Fruit fly (Drosophila melanogaster) whole organism, embryonic: ENCODE results near the gene NANS.

ENCODE experiments used
- CG10267 ChIP-seq: fragments of 200-800 bp; sonication (Bioruptor generic); optimal IDR thresholded peaks from 2 replicates; lab custom pipeline; 2018; ENCODE audit warnings: missing biosample characterization, mild to moderate bottlenecking, missing genetic modification characterization, moderate library complexity
- CG10321 ChIP-seq: fragments of 200-800 bp; sonication (Bioruptor generic); IDR thresholded peaks from 2 replicates; pipeline ENCODE4 v1.3.6; 2022; ENCODE audit warnings: missing biosample characterization, missing genetic modification characterization
- CG10366 ChIP-seq: fragments of 200-800 bp; sonication (Bioruptor generic); IDR thresholded peaks from 2 replicates; pipeline ENCODE4 v1.3.6; 2022; ENCODE audit warnings: missing biosample characterization, missing genetic modification characterization
- CG11504 ChIP-seq: fragments of 200-800 bp; sonication (Bioruptor generic); optimal IDR thresholded peaks from 3 replicates; lab custom pipeline; 2019; ENCODE audit warnings: missing biosample characterization, mild to moderate bottlenecking, missing genetic modification characterization, moderate library complexity
- CG12299 ChIP-seq: fragments of 200-800 bp; sonication (Bioruptor generic); optimal IDR thresholded peaks from 2 replicates; lab custom pipeline; 2018; ENCODE audit warnings: missing biosample characterization, mild to moderate bottlenecking, missing genetic modification characterization
- CG12391 ChIP-seq: fragments of 200-800 bp; sonication (Bioruptor generic); optimal IDR thresholded peaks from 3 replicates; lab custom pipeline; 2018; ENCODE audit warnings: missing biosample characterization, mild to moderate bottlenecking, missing genetic modification characterization, moderate library complexity
- CG13775 ChIP-seq: fragments of 200-800 bp; sonication (Bioruptor generic); optimal IDR thresholded peaks from 3 replicates; lab custom pipeline; 2017; ENCODE audit warnings: missing biosample characterization, mild to moderate bottlenecking, missing genetic modification characterization
- CG14050 ChIP-seq: fragments of 200-800 bp; sonication (Bioruptor generic); IDR thresholded peaks from 3 replicates; pipeline ENCODE4 v1.3.6; 2022; ENCODE audit warnings: missing biosample characterization, missing genetic modification characterization
- CG15601 ChIP-seq: fragments of 200-800 bp; sonication (Bioruptor generic); optimal IDR thresholded peaks from 3 replicates; lab custom pipeline; 2019; ENCODE audit warnings: missing biosample characterization, mild to moderate bottlenecking, missing genetic modification characterization, moderate library complexity
- CG16779 ChIP-seq: fragments of 200-800 bp; sonication (Bioruptor generic); IDR thresholded peaks from 2 replicates; pipeline ENCODE4 v1.3.6; 2022; ENCODE audit warnings: missing biosample characterization, missing genetic modification characterization
- CG17802 ChIP-seq: fragments of 200-800 bp; sonication (Bioruptor generic); optimal IDR thresholded peaks from 2 replicates; lab custom pipeline; 2018; ENCODE audit warnings: missing biosample characterization, mild to moderate bottlenecking, missing genetic modification characterization, moderate library complexity
- CG18599 ChIP-seq: fragments of 200-800 bp; sonication (Bioruptor generic); optimal IDR thresholded peaks from 3 replicates; lab custom pipeline; 2017; ENCODE audit warnings: missing biosample characterization, missing genetic modification characterization, mild to moderate bottlenecking, moderate library complexity, missing genetic modification reagents
- CG2889 ChIP-seq: fragments of 200-800 bp; sonication (Bioruptor generic); IDR thresholded peaks from 3 replicates; pipeline ENCODE4 v1.3.6; 2022; ENCODE audit warnings: missing biosample characterization, missing genetic modification characterization
- CG3065 ChIP-seq: fragments of 200-800 bp; sonication (Bioruptor generic); optimal IDR thresholded peaks from 2 replicates; lab custom pipeline; 2016; ENCODE audit warnings: missing biosample characterization, missing genetic modification characterization
- CG3726 ChIP-seq: fragments of 200-800 bp; sonication (Bioruptor generic); IDR thresholded peaks from 3 replicates; pipeline ENCODE4, ENCODE4 v1.3.6; 2022; ENCODE audit warnings: missing biosample characterization, missing genetic modification characterization
- CG5953 ChIP-seq: fragments of 200-800 bp; sonication (Bioruptor generic); IDR thresholded peaks from 2 replicates; pipeline ENCODE4 v1.3.6; 2022; ENCODE audit warnings: missing biosample characterization, missing genetic modification characterization
- CG6791 ChIP-seq: fragments of 200-800 bp; sonication (Bioruptor generic); IDR thresholded peaks from 3 replicates; pipeline ENCODE4 v1.3.6; 2022; ENCODE audit warnings: missing biosample characterization, missing genetic modification characterization; ENCODE audit not compliant: partially characterized antibody
- CG7928 ChIP-seq: fragments of 200-800 bp; sonication (Bioruptor generic); optimal IDR thresholded peaks from 2 replicates; lab custom pipeline; 2017; ENCODE audit warnings: missing biosample characterization, mild to moderate bottlenecking, missing genetic modification characterization
- CG7963 ChIP-seq: fragments of 200-800 bp; sonication (Bioruptor generic); IDR thresholded peaks from 3 replicates; pipeline ENCODE4 v1.3.6; 2022; ENCODE audit warnings: missing biosample characterization, missing genetic modification characterization; ENCODE audit not compliant: partially characterized antibody
- D19B ChIP-seq: fragments of 200-800 bp; sonication (Bioruptor generic); optimal IDR thresholded peaks from 2 replicates; lab custom pipeline; 2017; ENCODE audit warnings: missing biosample characterization, mild to moderate bottlenecking, missing genetic modification characterization
- Dip3 ChIP-seq: fragments of 200-800 bp; sonication (Bioruptor generic); optimal IDR thresholded peaks from 3 replicates; lab custom pipeline; 2016; ENCODE audit warnings: missing biosample characterization, missing genetic modification characterization
- E2f1 ChIP-seq: fragments of 200-800 bp; sonication (Bioruptor generic); IDR thresholded peaks from 2 replicates; pipeline ENCODE4 v1.3.6; 2022; ENCODE audit warnings: missing biosample characterization, missing genetic modification characterization
- Eip74EF ChIP-seq, 2 experiments: fragments of 200-800 bp in 1 of 2; fragments of >200 bp in 1 of 2; sonication (Bioruptor generic) in 1 of 2; optimal IDR thresholded peaks; 2 replicates each; lab custom pipeline; 2017 to 2019; ENCODE audit warnings: missing biosample characterization in 2 of 2, missing genetic modification characterization in 2 of 2, mild to moderate bottlenecking in 1 of 2, moderate library complexity in 1 of 2
- Hmr ChIP-seq: fragments of 200-800 bp; sonication (Bioruptor generic); optimal IDR thresholded peaks from 3 replicates; lab custom pipeline; 2017; ENCODE audit warnings: mild to moderate bottlenecking, missing biosample characterization, missing genetic modification reagents, missing genetic modification characterization
- Oli ChIP-seq: fragments of 200-800 bp; sonication (Bioruptor generic); optimal IDR thresholded peaks from 2 replicates; lab custom pipeline; 2018; ENCODE audit warnings: missing biosample characterization, mild to moderate bottlenecking, missing genetic modification characterization, moderate library complexity
- Scr ChIP-seq: fragments of 200-800 bp; sonication (Bioruptor generic); IDR thresholded peaks from 2 replicates; pipeline ENCODE4 v1.3.6; 2022; ENCODE audit warnings: missing biosample characterization, missing genetic modification characterization; ENCODE audit not compliant: partially characterized antibody
- TFAM ChIP-seq: fragments of 200-800 bp; sonication (Bioruptor generic); optimal IDR thresholded peaks from 2 replicates; lab custom pipeline; 2017; ENCODE audit warnings: missing biosample characterization, missing genetic modification characterization, inconsistent platforms
- Usf ChIP-seq: fragments of 200-800 bp; sonication (Bioruptor generic); optimal IDR thresholded peaks from 2 replicates; lab custom pipeline; 2017; ENCODE audit warnings: missing genotype, missing biosample characterization, missing genetic modification characterization
- YL-1 ChIP-seq: fragments of 200-800 bp; sonication (Bioruptor generic); optimal IDR thresholded peaks from 3 replicates; lab custom pipeline; 2017; ENCODE audit warnings: missing biosample characterization, mild to moderate bottlenecking, missing genetic modification characterization
- ab ChIP-seq: fragments of 200-800 bp; sonication (Bioruptor generic); optimal IDR thresholded peaks from 2 replicates; lab custom pipeline; 2016; ENCODE audit warnings: missing biosample characterization, missing genetic modification characterization
- ash1 ChIP-seq: fragments of 200-800 bp; sonication (Bioruptor generic); optimal IDR thresholded peaks from 2 replicates; lab custom pipeline; 2018; ENCODE audit warnings: missing biosample characterization, mild to moderate bottlenecking, missing genetic modification characterization
- bsh ChIP-seq, 2 experiments: fragments of 200-800 bp; sonication (Bioruptor generic); optimal IDR thresholded peaks; 2 replicates each; lab custom pipeline; 2017 to 2018; ENCODE audit warnings: mild to moderate bottlenecking in 2 of 2, missing biosample characterization in 2 of 2, missing genetic modification characterization in 2 of 2, moderate library complexity in 1 of 2
- ci ChIP-seq: fragments of 200-800 bp; sonication (Bioruptor generic); IDR thresholded peaks from 3 replicates; pipeline ENCODE4 v1.3.6; 2022; ENCODE audit warnings: missing biosample characterization, missing genetic modification characterization
- danr ChIP-seq: fragments of 200-800 bp; sonication (Bioruptor generic); IDR thresholded peaks from 2 replicates; pipeline ENCODE4 v1.3.6; 2022; ENCODE audit warnings: missing biosample characterization, missing genetic modification characterization
- dpn ChIP-seq, 2 experiments: fragments of 200-800 bp; sonication (Bioruptor generic); optimal IDR thresholded peaks; 3 replicates each; lab custom pipeline; 2016; ENCODE audit warnings: missing biosample characterization in 2 of 2, missing genetic modification characterization in 2 of 2
- fu2 ChIP-seq: fragments of 200-800 bp; sonication (Bioruptor generic); optimal IDR thresholded peaks from 2 replicates; lab custom pipeline; 2016; ENCODE audit warnings: missing biosample characterization, missing genetic modification characterization
- gcm2 ChIP-seq: fragments of 200-800 bp; sonication (Bioruptor generic); optimal IDR thresholded peaks from 2 replicates; lab custom pipeline; 2016; ENCODE audit warnings: missing biosample characterization, missing genetic modification characterization
- gem ChIP-seq: fragments of 200-800 bp; sonication (Bioruptor generic); optimal IDR thresholded peaks from 2 replicates; lab custom pipeline; 2019; ENCODE audit warnings: missing biosample characterization, mild to moderate bottlenecking, missing genetic modification characterization, moderate library complexity
- grn ChIP-seq: fragments of 200-800 bp; sonication (Bioruptor generic); optimal IDR thresholded peaks from 3 replicates; lab custom pipeline; 2017; ENCODE audit warnings: missing biosample characterization, missing genetic modification characterization
- h ChIP-seq: fragments of >200 bp; optimal IDR thresholded peaks from 2 replicates; lab custom pipeline; 2017
- jigr1 ChIP-seq: fragments of 200-800 bp; sonication (Bioruptor generic); IDR thresholded peaks from 3 replicates; pipeline ENCODE4 v1.3.6; 2022; ENCODE audit warnings: missing biosample characterization, missing genetic modification characterization
- kah ChIP-seq: fragments of 200-800 bp; sonication (Bioruptor generic); optimal IDR thresholded peaks from 2 replicates; lab custom pipeline; 2018; ENCODE audit warnings: missing biosample characterization, mild to moderate bottlenecking, missing genetic modification characterization
- lov ChIP-seq, 2 experiments: fragments of 200-800 bp in 1 of 2; fragments of >200 bp in 1 of 2; sonication (Bioruptor generic) in 1 of 2; IDR thresholded peaks in 1 of 2; optimal IDR thresholded peaks in 1 of 2; 2 replicates in 1 of 2; 3 replicates in 1 of 2; pipeline versions ENCODE4 v1.3.6 to Lab custom; 2017 to 2022; ENCODE audit warnings: missing biosample characterization in 1 of 2, missing genetic modification characterization in 1 of 2
- nmo ChIP-seq: fragments of 200-800 bp; sonication (Bioruptor generic); optimal IDR thresholded peaks from 2 replicates; lab custom pipeline; 2018; ENCODE audit warnings: missing biosample characterization, mild to moderate bottlenecking, missing genetic modification characterization, moderate library complexity
- pho ChIP-seq: fragments of 200-800 bp; sonication (Bioruptor generic); optimal IDR thresholded peaks from 2 replicates; lab custom pipeline; 2016; ENCODE audit warnings: missing biosample characterization, missing genetic modification characterization
- rib ChIP-seq: fragments of 200-800 bp; sonication (Bioruptor generic); IDR thresholded peaks from 2 replicates; pipeline ENCODE4 v1.3.6; 2022; ENCODE audit warnings: missing biosample characterization, missing genetic modification characterization
- sim ChIP-seq: fragments of 200-800 bp; sonication (Bioruptor generic); IDR thresholded peaks from 2 replicates; pipeline ENCODE4 v1.3.6; 2022; ENCODE audit warnings: missing biosample characterization, missing genetic modification characterization
- sr ChIP-seq: fragments of 200-800 bp; sonication (Bioruptor generic); IDR thresholded peaks from 3 replicates; pipeline ENCODE4 v1.3.6; 2022; ENCODE audit warnings: missing biosample characterization, missing genetic modification characterization
- ssp ChIP-seq: fragments of 200-800 bp; sonication (Bioruptor generic); IDR thresholded peaks from 2 replicates; pipeline ENCODE4 v1.3.6; 2022; ENCODE audit warnings: missing biosample characterization, missing genetic modification characterization
- tna ChIP-seq: fragments of 200-800 bp; sonication (Bioruptor generic); IDR thresholded peaks from 2 replicates; pipeline ENCODE4 v1.3.6; 2022; ENCODE audit warnings: missing biosample characterization, missing genetic modification characterization; ENCODE audit not compliant: partially characterized antibody
- yki ChIP-seq: fragments of >200 bp; optimal IDR thresholded peaks from 3 replicates; lab custom pipeline; 2018

Gene NANS

DNA sequence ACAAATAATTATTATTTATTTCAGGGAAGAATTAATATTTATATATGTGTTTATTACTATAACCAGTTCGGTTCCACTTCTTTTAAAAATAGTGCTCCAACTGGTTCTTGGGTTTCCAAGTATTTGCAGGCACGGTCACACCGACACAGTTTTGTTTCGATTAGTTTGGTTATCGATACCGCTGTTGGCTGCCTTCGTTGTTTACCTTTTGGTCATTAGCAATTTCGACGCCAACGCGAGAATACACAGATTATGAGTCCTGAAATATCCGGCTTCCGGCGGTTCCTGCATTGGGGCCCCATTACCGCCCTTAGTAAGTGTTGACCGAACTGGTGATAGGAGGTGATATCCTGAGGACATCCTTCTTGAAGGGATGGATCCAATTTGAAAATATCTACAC, 18.2 kb upstream of the NANS start, which contains the start of gene CG5196 (continued):
- TF ChIP-seq Eip74EF (GFP tag; optimal IDR thresholded peaks at IDR 0.05; lab: Kevin White, UChicago) (no peak), CG12391 (peak; percentile 35), kah (GFP tag; lab: Kevin White, UChicago) (peak; percentile 17), Oli (tag; lab: Kevin White, UChicago) (no peak), ssp (GFP tag; lab: Robert Waterston, UW) (no peak), CG10321 (GFP tag; lab: Robert Waterston, UW) (no peak), Usf (GFP tag; lab: Kevin White, UChicago) (no peak), CG7963 (GFP tag; lab: Robert Waterston, UW) (peak; percentile 55; the same call in 2 of the 3 replicates), CG3065 (GFP tag; lab: Kevin White, UChicago) (no peak), CG3726 (GFP tag; lab: Robert Waterston, UW) (no peak; the same call in 2 of the 3 replicates), E2f1 (GFP tag; lab: Robert Waterston, UW) (no peak), lov (optimal IDR thresholded peaks at IDR 0.05; lab: Kevin White, UChicago) (no peak), lov (GFP tag; IDR thresholded peaks at IDR 0.05; lab: Robert Waterston, UW) (0 out of 3 replicates have a peak, but pooled peaks have one; percentile 16), YL-1 (peak; percentile 50), CG17802 (tag; lab: Kevin White, UChicago) (no peak), h (lab: Kevin White, UChicago) (no peak), bsh (GFP tag; optimal IDR thresholded peaks at IDR 0.05; lab: Kevin White, UChicago) (no peak), sr (GFP tag; lab: Robert Waterston, UW) (no peak), pho (GFP tag; lab: Kevin White, UChicago) (no peak), CG18599 (GFP tag; lab: Kevin White, UChicago) (no peak), CG12299 (tag; lab: Kevin White, UChicago) (peak; percentile 24), CG7928 (peak; percentile 7), CG14050 (no peak), nmo (GFP tag; lab: Kevin White, UChicago) (peak; percentile 31), CG5953 (no peak), CG10267 (tag; lab: Kevin White, UChicago) (peak; percentile 62), gem (tag; lab: Kevin White, UChicago) (no peak), danr (GFP tag; lab: Robert Waterston, UW) (no peak), ash1 (no peak), CG15601 (tag; lab: Kevin White, UChicago) (no peak), sim (GFP tag; lab: Robert Waterston, UW) (no peak), Dip3 (no peak), CG16779 (GFP tag; lab: Robert Waterston, UW) (peak; percentile 45; the same call in 1 of the 2 replicates), jigr1 (no peak), dpn (GFP tag; optimal IDR thresholded peaks at IDR 0.05; lab: Kevin White, UChicago) (no peak), yki (lab: Kevin White, UChicago) (no peak), CG11504 (no peak), Hmr (GFP tag; lab: Kevin White, UChicago) (peak; percentile 41), tna (peak; percentile 52), fu2 (no peak), Scr (GFP tag; lab: Robert Waterston, UW) (peak; percentile 65), rib (no peak), ab (no peak), CG10366 (GFP tag; lab: Robert Waterston, UW) (no peak), D19B (GFP tag; lab: Kevin White, UChicago) (no peak), ci (GFP tag; lab: Robert Waterston, UW) (no peak; the same call in 2 of the 3 replicates), CG6791 (GFP tag; lab: Robert Waterston, UW) (peak; percentile 79), gcm2 (GFP tag; lab: Kevin White, UChicago) (no peak), TFAM (GFP tag; lab: Kevin White, UChicago) (no peak), CG13775 (GFP tag; lab: Kevin White, UChicago) (no peak), grn (GFP tag; lab: Kevin White, UChicago) (no peak), CG2889 (GFP tag; lab: Robert Waterston, UW) (no peak)
